Fruit fly (Drosophila melanogaster) whole organism, embryonic: Measurements from ENCODE around the gene CG14246.

ENCODE experiments used
- Ada2b ChIP-seq: fragments of 200-800 bp; sonication (Bioruptor generic); IDR thresholded peaks from 2 replicates; pipeline ENCODE4 v1.3.6; 2022; ENCODE audit warnings: missing biosample characterization, missing genetic modification characterization
- Antp ChIP-seq: fragments of 200-800 bp; sonication (Bioruptor generic); optimal IDR thresholded peaks from 3 replicates; lab custom pipeline; 2016; ENCODE audit warnings: missing biosample characterization, missing genetic modification characterization
- Awh ChIP-seq: fragments of 200-800 bp; sonication (Bioruptor generic); IDR thresholded peaks from 2 replicates; pipeline ENCODE4, ENCODE4 v1.3.6; 2022; ENCODE audit warnings: missing biosample characterization, missing genetic modification characterization
- Bdp1 ChIP-seq: fragments of 200-800 bp; sonication (Bioruptor generic); optimal IDR thresholded peaks from 3 replicates; lab custom pipeline; 2016; ENCODE audit warnings: missing biosample characterization, missing genetic modification characterization
- CG10543 ChIP-seq: fragments of 200-800 bp; sonication (Bioruptor generic); optimal IDR thresholded peaks from 3 replicates; lab custom pipeline; 2017; ENCODE audit warnings: missing biosample characterization, mild to moderate bottlenecking, missing genetic modification characterization, moderate library complexity
- CG10654 ChIP-seq: fragments of 200-800 bp; sonication (Bioruptor generic); optimal IDR thresholded peaks from 2 replicates; lab custom pipeline; 2016; ENCODE audit warnings: missing biosample characterization, missing genetic modification characterization
- CG11456 ChIP-seq: fragments of 200-800 bp; sonication (Bioruptor generic); IDR thresholded peaks from 3 replicates; pipeline ENCODE4 v1.3.6; 2022; ENCODE audit warnings: missing biosample characterization, missing genetic modification characterization
- CG11504 ChIP-seq: fragments of 200-800 bp; sonication (Bioruptor generic); optimal IDR thresholded peaks from 3 replicates; lab custom pipeline; 2019; ENCODE audit warnings: missing biosample characterization, mild to moderate bottlenecking, missing genetic modification characterization, moderate library complexity
- CG12219 ChIP-seq: fragments of 200-800 bp; sonication (Bioruptor generic); optimal IDR thresholded peaks from 3 replicates; lab custom pipeline; 2018; ENCODE audit warnings: missing biosample characterization, mild to moderate bottlenecking, missing genetic modification characterization
- CG12299 ChIP-seq: fragments of 200-800 bp; sonication (Bioruptor generic); optimal IDR thresholded peaks from 2 replicates; lab custom pipeline; 2018; ENCODE audit warnings: missing biosample characterization, mild to moderate bottlenecking, missing genetic modification characterization
- CG12942 ChIP-seq: fragments of 200-800 bp; sonication (Bioruptor generic); optimal IDR thresholded peaks from 3 replicates; lab custom pipeline; 2016; ENCODE audit warnings: missing biosample characterization, missing genetic modification characterization
- CG14710 ChIP-seq: fragments of 200-800 bp; sonication (Bioruptor generic); optimal IDR thresholded peaks from 3 replicates; lab custom pipeline; 2019; ENCODE audit warnings: missing biosample characterization, mild to moderate bottlenecking, missing genetic modification characterization, moderate library complexity
- CG15269 ChIP-seq: fragments of 200-800 bp; sonication (Bioruptor generic); optimal IDR thresholded peaks from 2 replicates; lab custom pipeline; 2018; ENCODE audit warnings: missing biosample characterization, mild to moderate bottlenecking, missing genetic modification characterization, moderate library complexity
- CG17359 ChIP-seq: fragments of 200-800 bp; sonication (Bioruptor generic); optimal IDR thresholded peaks from 3 replicates; lab custom pipeline; 2018; ENCODE audit warnings: missing biosample characterization, mild to moderate bottlenecking, missing genetic modification characterization, moderate library complexity
- CG17829 ChIP-seq: fragments of 200-800 bp; optimal IDR thresholded peaks from 2 replicates; lab custom pipeline; 2019; ENCODE audit warnings: missing biosample characterization, mild to moderate bottlenecking, missing genetic modification characterization, moderate library complexity
- CG1832 ChIP-seq: fragments of 200-800 bp; sonication (Bioruptor generic); optimal IDR thresholded peaks from 2 replicates; lab custom pipeline; 2017; ENCODE audit warnings: missing biosample characterization, mild to moderate bottlenecking, missing genetic modification characterization, inconsistent platforms
- CG18619 ChIP-seq: fragments of 200-800 bp; sonication (Bioruptor generic); optimal IDR thresholded peaks from 3 replicates; lab custom pipeline; 2017; ENCODE audit warnings: missing biosample characterization, mild to moderate bottlenecking, missing genetic modification characterization
- CG2889 ChIP-seq: fragments of 200-800 bp; sonication (Bioruptor generic); IDR thresholded peaks from 3 replicates; pipeline ENCODE4 v1.3.6; 2022; ENCODE audit warnings: missing biosample characterization, missing genetic modification characterization
- CG32532 ChIP-seq: fragments of 200-800 bp; sonication (Bioruptor generic); IDR thresholded peaks from 2 replicates; pipeline ENCODE4 v1.3.6; 2022; ENCODE audit warnings: missing biosample characterization, missing genetic modification characterization
- CG4820 ChIP-seq: fragments of 200-800 bp; sonication (Bioruptor generic); optimal IDR thresholded peaks from 3 replicates; lab custom pipeline; 2016; ENCODE audit warnings: missing biosample characterization, missing genetic modification characterization
- CG6689 ChIP-seq: fragments of 200-800 bp; sonication (Bioruptor generic); IDR thresholded peaks from 2 replicates; pipeline ENCODE4 v1.3.6; 2022; ENCODE audit warnings: missing biosample characterization, missing genetic modification characterization
- CG6765 ChIP-seq: fragments of 200-800 bp; sonication (Bioruptor generic); optimal IDR thresholded peaks from 3 replicates; lab custom pipeline; 2017; ENCODE audit warnings: missing biosample characterization, mild to moderate bottlenecking, missing genetic modification characterization
- CG7786 ChIP-seq: fragments of 200-800 bp; sonication (Bioruptor generic); optimal IDR thresholded peaks from 2 replicates; lab custom pipeline; 2016; ENCODE audit warnings: missing biosample characterization, missing genetic modification characterization
- CG8388 ChIP-seq: fragments of 200-800 bp; sonication (Bioruptor generic); optimal IDR thresholded peaks from 2 replicates; lab custom pipeline; 2019; ENCODE audit warnings: missing biosample characterization, mild to moderate bottlenecking, missing genetic modification characterization, moderate library complexity
- CG9609 ChIP-seq: fragments of 200-800 bp; sonication (Bioruptor generic); optimal IDR thresholded peaks from 3 replicates; lab custom pipeline; 2016; ENCODE audit warnings: missing biosample characterization, missing genetic modification characterization
- CG9932 ChIP-seq: fragments of 200-800 bp; sonication (Bioruptor generic); IDR thresholded peaks from 2 replicates; pipeline ENCODE4 v1.3.6; 2022; ENCODE audit warnings: missing biosample characterization, missing genetic modification characterization
- CrebB ChIP-seq: fragments of 200-800 bp; sonication (Bioruptor generic); optimal IDR thresholded peaks from 3 replicates; lab custom pipeline; 2018; ENCODE audit warnings: missing biosample characterization, mild to moderate bottlenecking, missing genetic modification characterization
- D ChIP-seq, 2 experiments: fragments of 200-800 bp in 1 of 2; fragments of >200 bp in 1 of 2; sonication (Bioruptor generic) in 1 of 2; optimal IDR thresholded peaks; 2 replicates in 1 of 2; 3 replicates in 1 of 2; lab custom pipeline; 2017; ENCODE audit warnings: mild to moderate bottlenecking in 1 of 2, missing biosample characterization in 1 of 2, missing genetic modification characterization in 1 of 2, missing genetic modification reagents in 1 of 2
- Ets65A ChIP-seq: fragments of 200-800 bp; sonication (Bioruptor generic); peaks from one replicate; lab custom pipeline; 2016; ENCODE audit warnings: missing biosample characterization, missing genetic modification characterization
- GATAe ChIP-seq: fragments of 200-800 bp; sonication (Bioruptor generic); conservative IDR thresholded peaks from 2 replicates; pipeline ENCODE4 v1.3.6; 2022; ENCODE audit warnings: missing biosample characterization, missing genetic modification characterization
- H15 ChIP-seq: fragments of 200-800 bp; sonication (Bioruptor generic); IDR thresholded peaks from 3 replicates; pipeline ENCODE4 v1.3.6; 2022; ENCODE audit warnings: missing biosample characterization, missing genetic modification characterization
- HmgD ChIP-seq: fragments of 200-800 bp; sonication (Bioruptor generic); optimal IDR thresholded peaks from 3 replicates; lab custom pipeline; 2016; ENCODE audit warnings: missing biosample characterization, missing genetic modification characterization
- Sox102F ChIP-seq: fragments of 200-800 bp; sonication (Bioruptor generic); optimal IDR thresholded peaks from 2 replicates; lab custom pipeline; 2018; ENCODE audit warnings: missing biosample characterization, mild to moderate bottlenecking, missing genetic modification characterization, moderate library complexity
- bab2 ChIP-seq: fragments of 200-800 bp; sonication (Bioruptor generic); optimal IDR thresholded peaks from 2 replicates; lab custom pipeline; 2016; ENCODE audit warnings: missing biosample characterization, missing genetic modification characterization
- bbx ChIP-seq: fragments of 200-800 bp; sonication (Bioruptor generic); IDR thresholded peaks from 2 replicates; pipeline ENCODE4 v1.3.6; 2022; ENCODE audit warnings: missing biosample characterization, missing genetic modification characterization; ENCODE audit not compliant: partially characterized antibody
- bigmax ChIP-seq: fragments of 200-800 bp; sonication (Bioruptor generic); optimal IDR thresholded peaks from 2 replicates; lab custom pipeline; 2018; ENCODE audit warnings: missing biosample characterization, mild to moderate bottlenecking, missing genetic modification characterization
- cg ChIP-seq: fragments of 200-800 bp; sonication (Bioruptor generic); optimal IDR thresholded peaks from 3 replicates; lab custom pipeline; 2019; ENCODE audit warnings: missing biosample characterization, mild to moderate bottlenecking, missing genetic modification characterization, moderate library complexity
- ci ChIP-seq: fragments of 200-800 bp; sonication (Bioruptor generic); IDR thresholded peaks from 3 replicates; pipeline ENCODE4 v1.3.6; 2022; ENCODE audit warnings: missing biosample characterization, missing genetic modification characterization
- corto ChIP-seq: fragments of 200-800 bp; sonication (Bioruptor generic); optimal IDR thresholded peaks from 2 replicates; lab custom pipeline; 2016; ENCODE audit warnings: missing biosample characterization, mild to moderate bottlenecking, missing genetic modification characterization, moderate library complexity
- dmrt11E ChIP-seq: fragments of 200-800 bp; sonication (Bioruptor generic); optimal IDR thresholded peaks from 3 replicates; lab custom pipeline; 2018; ENCODE audit warnings: missing biosample characterization, mild to moderate bottlenecking, missing genetic modification characterization, moderate library complexity
- gsb-n ChIP-seq: fragments of 200-800 bp; sonication (Bioruptor generic); optimal IDR thresholded peaks from 3 replicates; lab custom pipeline; 2018; ENCODE audit warnings: missing biosample characterization, mild to moderate bottlenecking, missing genetic modification characterization
- nerfin-1 ChIP-seq: fragments of 200-800 bp; sonication (Bioruptor generic); optimal IDR thresholded peaks from 3 replicates; lab custom pipeline; 2019; ENCODE audit warnings: missing biosample characterization, mild to moderate bottlenecking, missing genetic modification characterization, moderate library complexity
- odd ChIP-seq: fragments of 200-800 bp; sonication (Bioruptor generic); optimal IDR thresholded peaks from 2 replicates; lab custom pipeline; 2017; ENCODE audit warnings: missing biosample characterization, mild to moderate bottlenecking, missing genetic modification characterization
- org-1 ChIP-seq: fragments of 200-800 bp; sonication (Bioruptor generic); optimal IDR thresholded peaks from 2 replicates; lab custom pipeline; 2017; ENCODE audit warnings: missing biosample characterization, missing genetic modification characterization
- pros ChIP-seq: fragments of 200-800 bp; sonication (Bioruptor generic); optimal IDR thresholded peaks from 3 replicates; lab custom pipeline; 2019; ENCODE audit warnings: missing biosample characterization, mild to moderate bottlenecking, missing genetic modification characterization, moderate library complexity
- slp2 ChIP-seq: fragments of 200-800 bp; sonication (Bioruptor generic); optimal IDR thresholded peaks from 2 replicates; lab custom pipeline; 2016; ENCODE audit warnings: missing biosample characterization, missing genetic modification characterization
- tup ChIP-seq: fragments of 200-800 bp; sonication (Bioruptor generic); optimal IDR thresholded peaks from 2 replicates; lab custom pipeline; 2016; ENCODE audit warnings: missing biosample characterization, mild to moderate bottlenecking, missing genetic modification characterization, moderate library complexity
- vvl ChIP-seq: fragments of 200-800 bp; sonication (Bioruptor generic); IDR thresholded peaks from 2 replicates; pipeline ENCODE4 v1.3.6; 2022; ENCODE audit warnings: missing biosample characterization, missing genetic modification characterization
- zfh1 ChIP-seq: fragments of 200-800 bp; sonication (Bioruptor generic); IDR thresholded peaks from 3 replicates; pipeline ENCODE4 v1.3.6; 2022; ENCODE audit warnings: missing biosample characterization, missing genetic modification characterization
- zfh2 ChIP-seq: fragments of 200-800 bp; sonication (Bioruptor generic); optimal IDR thresholded peaks from 2 replicates; lab custom pipeline; 2016; ENCODE audit warnings: missing biosample characterization, missing genetic modification characterization

The CG14246 gene

dm6 chr3R:26714109-26714576 is 13.0 kb upstream of the CG14246 start, which contains the start of gene amon (continued):
- TF ChIP-seq CG10543, result peak; percentile 99
- peak; percentile 93 for TF ChIP-seq GATAe (GFP tag; lab: Robert Waterston, UW)
- TF ChIP-seq pros (GFP tag; lab: Kevin White, UChicago), result peak; percentile 33
- peak; percentile 98 for TF ChIP-seq Sox102F (GFP tag; lab: Kevin White, UChicago)
- peak; percentile 99 for TF ChIP-seq vvl
- peak; percentile 98 for TF ChIP-seq tup
- TF ChIP-seq bab2, result peak; percentile 99
- peak; percentile 98 for TF ChIP-seq CG12219
- TF ChIP-seq Ada2b (GFP tag; lab: Robert Waterston, UW), result peak; percentile 99
- TF ChIP-seq CG11456 (GFP tag; lab: Robert Waterston, UW), result peak; percentile 99
- TF ChIP-seq Antp (GFP tag; lab: Kevin White, UChicago), result peak; percentile 99
- peak; percentile 99 for TF ChIP-seq CG9609 (GFP tag; lab: Kevin White, UChicago)
- TF ChIP-seq CG6765, result peak; percentile 99
- peak; percentile 99 for TF ChIP-seq ci (GFP tag; lab: Robert Waterston, UW)
- TF ChIP-seq H15 (GFP tag; lab: Robert Waterston, UW), result peak; percentile 98
- peak; percentile 100 for TF ChIP-seq org-1 (GFP tag; lab: Kevin White, UChicago)
- peak; percentile 99 for TF ChIP-seq CG7786 (GFP tag; lab: Kevin White, UChicago)
- peak; percentile 99 for TF ChIP-seq zfh2 (GFP tag; lab: Kevin White, UChicago)
- no peak for TF ChIP-seq dmrt11E (tag; lab: Kevin White, UChicago)
- TF ChIP-seq Ets65A, result peak; percentile 100
- peak; percentile 77 for TF ChIP-seq bigmax (GFP tag; lab: Kevin White, UChicago)
- TF ChIP-seq CG1832 (GFP tag; lab: Kevin White, UChicago), result peak; percentile 44
- TF ChIP-seq D (optimal IDR thresholded peaks at IDR 0.05; lab: Kevin White, UChicago), result no peak
- peak; percentile 95 for TF ChIP-seq D (GFP tag; optimal IDR thresholded peaks at IDR 0.05; lab: Kevin White, UChicago)
- TF ChIP-seq CG6689 (GFP tag; lab: Robert Waterston, UW), result peak; percentile 97
- peak; percentile 98 for TF ChIP-seq zfh1
- peak; percentile 99 for TF ChIP-seq CG15269 (tag; lab: Kevin White, UChicago)
- peak; percentile 93 for TF ChIP-seq CG17829 (tag; lab: Kevin White, UChicago)
- no peak for TF ChIP-seq bbx (GFP tag; lab: Robert Waterston, UW)
- peak; percentile 99 for TF ChIP-seq CG17359 (tag; lab: Kevin White, UChicago)
- peak; percentile 93 for TF ChIP-seq Bdp1
- peak; percentile 99 for TF ChIP-seq CG18619
- TF ChIP-seq CG8388, result peak; percentile 91
- peak; percentile 99 for TF ChIP-seq CG10654
- peak; percentile 97 for TF ChIP-seq CG11504 (tag; lab: Kevin White, UChicago)
- peak; percentile 99 for TF ChIP-seq CG32532
- peak; percentile 99 for TF ChIP-seq CrebB (tag; lab: Kevin White, UChicago)
- TF ChIP-seq nerfin-1 (tag; lab: Kevin White, UChicago), result peak; percentile 92
- TF ChIP-seq CG12942 (GFP tag; lab: Kevin White, UChicago), result peak; percentile 97
- TF ChIP-seq HmgD (GFP tag; lab: Kevin White, UChicago), result peak; percentile 97
- TF ChIP-seq CG14710, result peak; percentile 77
- TF ChIP-seq odd (GFP tag; lab: Kevin White, UChicago), result peak; percentile 96
- TF ChIP-seq CG9932 (GFP tag; lab: Robert Waterston, UW), result peak; percentile 99
- TF ChIP-seq CG12299 (tag; lab: Kevin White, UChicago), result peak; percentile 98
- peak; percentile 86 for TF ChIP-seq gsb-n (tag; lab: Kevin White, UChicago)
- peak; percentile 98 for TF ChIP-seq slp2
- TF ChIP-seq CG4820, result peak; percentile 96
- no peak for TF ChIP-seq cg (GFP tag; lab: Kevin White, UChicago)
- TF ChIP-seq Awh (GFP tag; lab: Robert Waterston, UW), result peak; percentile 98
- TF ChIP-seq CG2889 (GFP tag; lab: Robert Waterston, UW), result peak; percentile 98
- peak; percentile 61 for TF ChIP-seq corto (GFP tag; lab: Kevin White, UChicago)
